Worm (Caenorhabditis elegans) whole organism, L1 larva: Measurements from ENCODE around the gene C56E6.2.

ENCODE experiments used
- F16B12.6 ChIP-seq: fragments of 150-350 bp; optimal IDR thresholded peaks from 2 replicates; lab custom pipeline; 2014; ENCODE audit warnings: missing biosample characterization, missing genetic modification characterization
- Y116A8C.19 ChIP-seq: sonication (generic microtip); optimal IDR thresholded peaks from 2 replicates; lab custom pipeline; 2016; ENCODE audit warnings: missing compliant biosample characterization, missing genetic modification characterization, borderline replicate concordance
- alr-1 ChIP-seq: fragments of 200-800 bp; sonication (Bioruptor generic); optimal IDR thresholded peaks from 2 replicates; lab custom pipeline; 2018; ENCODE audit warnings: borderline replicate concordance, mild to moderate bottlenecking, missing genetic modification characterization, missing compliant biosample characterization
- blmp-1 ChIP-seq: fragments of 150-350 bp; optimal IDR thresholded peaks from 2 replicates; lab custom pipeline; 2014; ENCODE audit warnings: missing biosample characterization, missing genetic modification characterization
- ceh-63 ChIP-seq: fragments of 200-800 bp; sonication (Bioruptor generic); optimal IDR thresholded peaks from 2 replicates; lab custom pipeline; 2018; ENCODE audit warnings: mild to moderate bottlenecking, missing genetic modification characterization, missing compliant biosample characterization
- ceh-82 ChIP-seq, 3 experiments: fragments of 150-350 bp in 1 of 3; sonication (generic microtip) in 2 of 3; optimal IDR thresholded peaks; 2 replicates each; lab custom pipeline; 2014 to 2017; ENCODE audit warnings: missing biosample characterization in 3 of 3, missing genetic modification characterization in 3 of 3
- dpl-1 ChIP-seq, 3 experiments: fragments of 150-350 bp in 2 of 3; sonication (generic microtip) in 1 of 3; optimal IDR thresholded peaks; 2 replicates each; lab custom pipeline; 2014 to 2017; ENCODE audit warnings: missing biosample characterization in 3 of 3, missing genetic modification characterization in 3 of 3, missing genetic modification reagents in 3 of 3
- dsc-1 ChIP-seq: sonication (generic microtip); optimal IDR thresholded peaks from 2 replicates; lab custom pipeline; 2016; ENCODE audit warnings: mild to moderate bottlenecking, missing genetic modification characterization, missing compliant biosample characterization
- efl-1 ChIP-seq, 4 experiments: fragments of 150-350 bp; optimal IDR thresholded peaks in 3 of 4; peaks in 1 of 4; 1 replicate in 1 of 4; 2 replicates in 3 of 4; lab custom pipeline; 2014; ENCODE audit warnings: missing biosample characterization in 2 of 4, missing genetic modification characterization in 2 of 4, missing genetic modification reagents in 2 of 4
- elt-2 ChIP-seq: sonication (generic microtip); optimal IDR thresholded peaks from 2 replicates; lab custom pipeline; 2016; ENCODE audit warnings: missing genetic modification characterization, mild to moderate bottlenecking, inconsistent platforms, missing compliant biosample characterization, missing genetic modification reagents
- ets-5 ChIP-seq: fragments of 200-800 bp; sonication (Bioruptor generic); IDR thresholded peaks from 2 replicates; pipeline ENCODE4 v1.3.6; 2022; ENCODE audit warnings: missing genetic modification characterization, missing compliant biosample characterization
- fkh-4 ChIP-seq: sonication (generic microtip); optimal IDR thresholded peaks from 2 replicates; lab custom pipeline; 2016; ENCODE audit warnings: missing compliant biosample characterization, missing genetic modification characterization, borderline replicate concordance
- jun-1 ChIP-seq: fragments of 150-350 bp; optimal IDR thresholded peaks from 2 replicates; lab custom pipeline; 2014; ENCODE audit warnings: missing biosample characterization, missing genetic modification reagents, missing genetic modification characterization
- lin-39 ChIP-seq: fragments of 150-350 bp; optimal IDR thresholded peaks from 2 replicates; lab custom pipeline; 2014; ENCODE audit warnings: missing biosample characterization, missing genetic modification reagents, missing genetic modification characterization
- lsy-2 ChIP-seq, 2 experiments: fragments of 150-350 bp; optimal IDR thresholded peaks; 2 replicates each; lab custom pipeline; 2014; ENCODE audit warnings: missing biosample characterization in 2 of 2, missing genetic modification characterization in 2 of 2
- mef-2 ChIP-seq: fragments of 150-350 bp; optimal IDR thresholded peaks from 2 replicates; lab custom pipeline; 2014; ENCODE audit warnings: missing biosample characterization, missing genetic modification characterization
- mep-1 ChIP-seq: fragments of 150-350 bp; optimal IDR thresholded peaks from 2 replicates; lab custom pipeline; 2014; ENCODE audit warnings: missing biosample characterization, missing genetic modification characterization
- nhr-11 ChIP-seq: fragments of 150-350 bp; optimal IDR thresholded peaks from 2 replicates; lab custom pipeline; 2014; ENCODE audit warnings: missing biosample characterization, missing genetic modification characterization
- nhr-19 ChIP-seq: fragments of 200-800 bp; sonication (Bioruptor generic); conservative IDR thresholded peaks from 2 replicates; pipeline ENCODE4 v1.3.6; 2022; ENCODE audit warnings: missing genetic modification characterization, missing compliant biosample characterization
- nhr-20 ChIP-seq: sonication (generic microtip); optimal IDR thresholded peaks from 2 replicates; lab custom pipeline; 2016; ENCODE audit warnings: mild to moderate bottlenecking, missing genetic modification characterization, missing compliant biosample characterization
- nhr-237 ChIP-seq: fragments of 150-350 bp; optimal IDR thresholded peaks from 2 replicates; lab custom pipeline; 2014; ENCODE audit warnings: missing biosample characterization, missing genetic modification characterization
- nhr-28 ChIP-seq: fragments of 150-350 bp; optimal IDR thresholded peaks from 2 replicates; lab custom pipeline; 2014; ENCODE audit warnings: missing biosample characterization, missing genetic modification characterization
- nhr-47 ChIP-seq: sonication (generic microtip); optimal IDR thresholded peaks from 2 replicates; lab custom pipeline; 2016; ENCODE audit warnings: mild to moderate bottlenecking, missing genetic modification characterization, moderate library complexity, missing compliant biosample characterization
- nhr-71 ChIP-seq: sonication (generic microtip); optimal IDR thresholded peaks from 2 replicates; lab custom pipeline; 2016; ENCODE audit warnings: mild to moderate bottlenecking, missing genetic modification characterization, moderate library complexity, missing compliant biosample characterization
- nhr-76 ChIP-seq: sonication (generic microtip); optimal IDR thresholded peaks from 2 replicates; lab custom pipeline; 2017; ENCODE audit warnings: missing biosample characterization, missing genetic modification characterization
- nhr-85 ChIP-seq: sonication (generic microtip); peaks from one replicate; lab custom pipeline; 2016; ENCODE audit warnings: missing genetic modification characterization, inconsistent platforms, missing compliant biosample characterization
- pag-3 ChIP-seq: sonication (generic microtip); optimal IDR thresholded peaks from 2 replicates; lab custom pipeline; 2017; ENCODE audit warnings: missing genetic modification characterization, mild to moderate bottlenecking, missing compliant biosample characterization, antibody characterized with exemption, borderline replicate concordance; ENCODE audit not compliant: insufficient read depth
- rnt-1 ChIP-seq: sonication (generic microtip); optimal IDR thresholded peaks from 2 replicates; lab custom pipeline; 2016; ENCODE audit warnings: mild to moderate bottlenecking, missing genetic modification characterization, moderate library complexity, missing compliant biosample characterization
- skn-1 ChIP-seq: fragments of 150-350 bp; optimal IDR thresholded peaks from 2 replicates; lab custom pipeline; 2014; ENCODE audit warnings: missing biosample characterization, missing genetic modification characterization
- snpc-4 ChIP-seq: fragments of 150-350 bp; optimal IDR thresholded peaks from 2 replicates; lab custom pipeline; 2014; ENCODE audit warnings: missing biosample characterization, missing genetic modification characterization
- snu-23 ChIP-seq: sonication (generic microtip); optimal IDR thresholded peaks from 2 replicates; lab custom pipeline; 2016; ENCODE audit warnings: missing genetic modification characterization, missing compliant biosample characterization
- sox-4 ChIP-seq: sonication (generic microtip); optimal IDR thresholded peaks from 2 replicates; lab custom pipeline; 2016; ENCODE audit warnings: missing genetic modification characterization, missing compliant biosample characterization
- sptf-1 ChIP-seq: fragments of 150-350 bp; optimal IDR thresholded peaks from 2 replicates; lab custom pipeline; 2014; ENCODE audit warnings: missing biosample characterization, missing genetic modification characterization
- sup-37 ChIP-seq: fragments of 200-800 bp; sonication (Bioruptor generic); optimal IDR thresholded peaks from 2 replicates; lab custom pipeline; 2018; ENCODE audit warnings: mild to moderate bottlenecking, missing genetic modification characterization, missing compliant biosample characterization
- tbx-2 ChIP-seq: sonication (generic microtip); optimal IDR thresholded peaks from 2 replicates; lab custom pipeline; 2016; ENCODE audit warnings: missing genetic modification characterization, missing compliant biosample characterization
- tlp-1 ChIP-seq: fragments of 150-350 bp; optimal IDR thresholded peaks from 2 replicates; lab custom pipeline; 2014; ENCODE audit warnings: missing biosample characterization, missing genetic modification characterization
- unc-130 ChIP-seq: fragments of 150-350 bp; optimal IDR thresholded peaks from 2 replicates; lab custom pipeline; 2017; ENCODE audit warnings: missing biosample characterization, missing genetic modification characterization, inconsistent platforms
- unc-62 ChIP-seq: fragments of 150-350 bp; optimal IDR thresholded peaks from 2 replicates; lab custom pipeline; 2014; ENCODE audit warnings: missing biosample characterization, missing genetic modification reagents, missing genetic modification characterization
- unc-98 ChIP-seq: fragments of 200-800 bp; sonication (Bioruptor generic); IDR thresholded peaks from 2 replicates; pipeline ENCODE4 v1.3.6; 2022; ENCODE audit warnings: missing genetic modification characterization, missing compliant biosample characterization
- vab-15 ChIP-seq: sonication (generic microtip); optimal IDR thresholded peaks from 2 replicates; lab custom pipeline; 2017; ENCODE audit warnings: missing genotype, mild to moderate bottlenecking, missing genetic modification characterization, missing compliant biosample characterization
- zip-4 ChIP-seq: fragments of 200-800 bp; sonication (Bioruptor generic); optimal IDR thresholded peaks from 2 replicates; lab custom pipeline; 2018; ENCODE audit warnings: mild to moderate bottlenecking, missing genetic modification characterization, moderate library complexity, missing compliant biosample characterization
- ztf-11 ChIP-seq, 2 experiments: sonication (generic microtip); optimal IDR thresholded peaks; 2 replicates each; lab custom pipeline; 2016 to 2017; ENCODE audit warnings: missing genetic modification characterization in 2 of 2, missing biosample characterization in 1 of 2, missing compliant biosample characterization in 1 of 2

C56E6.2 gene

DNA sequence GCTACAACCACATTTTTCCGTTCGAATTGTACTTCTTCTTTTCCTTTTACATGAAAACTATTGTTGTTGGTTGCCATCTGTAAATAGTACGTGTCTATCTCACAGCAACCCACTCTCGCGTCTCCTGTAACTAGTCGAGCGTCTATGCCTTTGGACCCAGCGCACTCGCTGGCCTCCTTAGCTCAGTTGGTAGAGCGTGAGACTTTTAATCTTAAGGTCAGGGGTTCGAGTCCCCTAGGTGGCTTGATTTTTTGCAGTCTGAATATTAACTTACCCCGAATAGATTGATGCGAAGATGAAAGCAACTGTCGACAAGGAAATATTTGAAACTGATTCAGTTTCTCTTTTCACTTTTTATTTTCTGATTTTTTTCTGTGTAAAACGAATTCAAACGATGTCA is 40.4 kb downstream of the C56E6.2 start, which contains the start of gene mpz-3 (continued):
- no peak for TF ChIP-seq mef-2 (tag; lab: Kevin White, UChicago)
- TF ChIP-seq nhr-71 (tag; lab: Kevin White, UChicago) = peak; percentile 49
- TF ChIP-seq sox-4 (tag; lab: Kevin White, UChicago) = no peak
- no peak for TF ChIP-seq ets-5 (GFP tag; lab: Robert Waterston, UW)
- peak; percentile 58 for TF ChIP-seq nhr-19 (GFP tag; lab: Robert Waterston, UW)
- TF ChIP-seq ztf-11 (tag; optimal IDR thresholded peaks at IDR 0.05; lab: Kevin White, UChicago) = no peak
- no peak for TF ChIP-seq zip-4 (GFP tag; lab: Kevin White, UChicago)
- peak; percentile 56 for TF ChIP-seq rnt-1 (tag; lab: Kevin White, UChicago)
- peak; percentile 34 for TF ChIP-seq dsc-1 (tag; lab: Kevin White, UChicago)
- TF ChIP-seq dpl-1 (GFP tag; optimal IDR thresholded peaks at IDR 0.05; lab: Kevin White, UChicago) = peak in 2 of 3 experiments; percentile 17 to 25
- no peak for TF ChIP-seq alr-1 (tag; lab: Kevin White, UChicago)
- TF ChIP-seq tlp-1 = no peak
- peak; percentile 15 for TF ChIP-seq tbx-2 (tag; lab: Kevin White, UChicago)
- TF ChIP-seq snu-23 (GFP tag; lab: Kevin White, UChicago) = peak; percentile 70
- peak in 2 of 3 experiments; percentile 17 to 49 for TF ChIP-seq ceh-82 (tag; optimal IDR thresholded peaks at IDR 0.05; lab: Kevin White, UChicago)
- peak; percentile 20 to 38 for TF ChIP-seq efl-1 (optimal IDR thresholded peaks at IDR 0.05; lab: Kevin White, UChicago)
- peak in 1 of 2 experiments; percentile 94 for TF ChIP-seq efl-1 (GFP tag; optimal IDR thresholded peaks at IDR 0.05 in 1 of 2; lab: Kevin White, UChicago)
- TF ChIP-seq F16B12.6 (tag; lab: Kevin White, UChicago) = no peak
- no peak for TF ChIP-seq pag-3 (tag; lab: Kevin White, UChicago)
- no peak for TF ChIP-seq unc-62
- TF ChIP-seq mep-1 (tag; lab: Kevin White, UChicago) = peak; percentile 51
- no peak for TF ChIP-seq vab-15 (tag; lab: Kevin White, UChicago)
- TF ChIP-seq jun-1 (tag; lab: Kevin White, UChicago) = no peak
- TF ChIP-seq elt-2 (tag; lab: Kevin White, UChicago) = peak; percentile 24
- no peak for TF ChIP-seq nhr-11
- no peak for TF ChIP-seq unc-130
- TF ChIP-seq lin-39 (tag; lab: Kevin White, UChicago) = no peak
- TF ChIP-seq ceh-63 = no peak
- no peak for TF ChIP-seq nhr-76 (tag; lab: Kevin White, UChicago)
- TF ChIP-seq sup-37 (GFP tag; lab: Kevin White, UChicago) = no peak
- TF ChIP-seq snpc-4 (tag; lab: Kevin White, UChicago) = no peak
- TF ChIP-seq nhr-28 (tag; lab: Kevin White, UChicago) = no peak
- TF ChIP-seq fkh-4 (tag; lab: Kevin White, UChicago) = no peak
- TF ChIP-seq nhr-20 = peak; percentile 51
- peak; percentile 7 for TF ChIP-seq blmp-1 (tag; lab: Kevin White, UChicago)
- peak; percentile 20 for TF ChIP-seq skn-1 (tag; lab: Kevin White, UChicago)
- no peak for TF ChIP-seq sptf-1
- TF ChIP-seq Y116A8C.19 (tag; lab: Kevin White, UChicago) = no peak
- peak; percentile 46 for TF ChIP-seq nhr-47 (tag; lab: Kevin White, UChicago)
- no peak for TF ChIP-seq nhr-237
- TF ChIP-seq unc-98 (GFP tag; lab: Robert Waterston, UW) = no peak
- TF ChIP-seq nhr-85 (tag; lab: Kevin White, UChicago) = no peak

DNA sequence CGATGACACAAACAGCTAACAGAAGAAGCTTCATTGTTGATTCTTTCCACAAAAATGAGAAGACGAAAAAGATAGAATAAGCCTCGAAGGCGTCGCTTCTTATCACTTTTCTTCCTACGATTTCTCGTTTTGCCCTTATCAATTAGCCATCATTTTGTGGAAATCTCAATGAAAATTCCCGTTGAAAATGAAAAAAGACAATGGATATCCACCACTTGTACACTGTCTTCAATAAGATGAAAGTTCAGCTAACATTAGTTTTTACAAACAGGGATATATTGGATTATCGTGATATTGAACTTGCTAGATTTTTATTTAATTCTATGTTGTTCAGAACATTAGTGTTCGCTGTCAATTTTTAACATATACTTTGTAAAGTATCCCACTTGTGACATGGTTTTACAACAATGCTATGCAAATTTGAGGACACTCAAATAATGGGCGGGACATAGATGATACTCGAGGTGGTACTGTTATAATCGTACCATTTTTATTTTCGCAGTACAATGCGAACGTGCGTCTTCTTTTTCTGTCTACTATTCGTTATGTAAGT is 42.0 kb downstream of the C56E6.2 start, which contains the start of the genes F18C5.5 and F18C5.9:
Gene F18C5.5, minus strand, starts transcription at position 101 of the 553 bp plus-strand sequence.
Gene F18C5.9, plus strand, starts transcription at position 503 of the 553 bp plus-strand sequence.
- TF ChIP-seq blmp-1 (tag; lab: Kevin White, UChicago) (peak; percentile 58), lsy-2 (tag; optimal IDR thresholded peaks at IDR 0.05; lab: Kevin White, UChicago) (no peak), zip-4 (GFP tag; lab: Kevin White, UChicago) (no peak)
